Worm (Caenorhabditis elegans) whole organism, L4 larva: ENCODE data around the gene H01G02.4.

ENCODE experiments used
- ama-1 ChIP-seq: fragments of 150-350 bp; optimal IDR thresholded peaks from 2 replicates; lab custom pipeline; 2014; ENCODE audit warnings: inconsistent platforms, mixed read lengths
- ceh-82 ChIP-seq: sonication (generic microtip); optimal IDR thresholded peaks from 2 replicates; lab custom pipeline; 2017; ENCODE audit warnings: missing biosample characterization, missing genetic modification characterization
- daf-19 ChIP-seq: fragments of 200-800 bp; sonication (Bioruptor generic); conservative IDR thresholded peaks from 2 replicates; pipeline ENCODE4 v1.3.6; 2022; ENCODE audit warnings: missing genetic modification characterization, missing compliant biosample characterization
- fkh-10 ChIP-seq: fragments of 150-350 bp; optimal IDR thresholded peaks from 2 replicates; lab custom pipeline; 2014; ENCODE audit warnings: missing biosample characterization, missing genetic modification reagents, missing genetic modification characterization
- lin-13 ChIP-seq: fragments of 150-350 bp; optimal IDR thresholded peaks from 2 replicates; lab custom pipeline; 2014; ENCODE audit warnings: missing biosample characterization, missing genetic modification reagents, missing genetic modification characterization
- lir-3 ChIP-seq: sonication (generic microtip); optimal IDR thresholded peaks from 2 replicates; lab custom pipeline; 2016; ENCODE audit warnings: mild to moderate bottlenecking, missing genetic modification characterization, missing compliant biosample characterization
- lsy-2 ChIP-seq, 2 experiments: fragments of 150-350 bp in 1 of 2; sonication (generic microtip) in 1 of 2; optimal IDR thresholded peaks; 2 replicates each; lab custom pipeline; 2014 to 2017; ENCODE audit warnings: missing biosample characterization in 2 of 2, missing genetic modification characterization in 2 of 2
- madf-5 ChIP-seq, 2 experiments: fragments of 200-800 bp; sonication (Bioruptor generic); IDR thresholded peaks; 2 replicates each; pipeline ENCODE4 v1.3.6; 2022; ENCODE audit warnings: missing compliant biosample characterization in 2 of 2, missing genetic modification characterization in 2 of 2
- skn-1 ChIP-seq: fragments of 150-350 bp; optimal IDR thresholded peaks from 2 replicates; lab custom pipeline; 2014; ENCODE audit warnings: missing biosample characterization, missing genetic modification characterization
- vab-7 ChIP-seq: fragments of 200-800 bp; sonication (Bioruptor generic); IDR thresholded peaks from 2 replicates; pipeline ENCODE4 v1.3.6; 2022; ENCODE audit warnings: missing genetic modification reagents, missing genetic modification characterization, missing compliant biosample characterization
- zag-1 ChIP-seq: fragments of 150-350 bp; optimal IDR thresholded peaks from 2 replicates; lab custom pipeline; 2014; ENCODE audit warnings: missing biosample characterization, missing genetic modification characterization
- zfp-2 ChIP-seq: sonication (generic microtip); optimal IDR thresholded peaks from 2 replicates; lab custom pipeline; 2016; ENCODE audit warnings: mild to moderate bottlenecking, missing genetic modification characterization, missing compliant biosample characterization

DNA sequence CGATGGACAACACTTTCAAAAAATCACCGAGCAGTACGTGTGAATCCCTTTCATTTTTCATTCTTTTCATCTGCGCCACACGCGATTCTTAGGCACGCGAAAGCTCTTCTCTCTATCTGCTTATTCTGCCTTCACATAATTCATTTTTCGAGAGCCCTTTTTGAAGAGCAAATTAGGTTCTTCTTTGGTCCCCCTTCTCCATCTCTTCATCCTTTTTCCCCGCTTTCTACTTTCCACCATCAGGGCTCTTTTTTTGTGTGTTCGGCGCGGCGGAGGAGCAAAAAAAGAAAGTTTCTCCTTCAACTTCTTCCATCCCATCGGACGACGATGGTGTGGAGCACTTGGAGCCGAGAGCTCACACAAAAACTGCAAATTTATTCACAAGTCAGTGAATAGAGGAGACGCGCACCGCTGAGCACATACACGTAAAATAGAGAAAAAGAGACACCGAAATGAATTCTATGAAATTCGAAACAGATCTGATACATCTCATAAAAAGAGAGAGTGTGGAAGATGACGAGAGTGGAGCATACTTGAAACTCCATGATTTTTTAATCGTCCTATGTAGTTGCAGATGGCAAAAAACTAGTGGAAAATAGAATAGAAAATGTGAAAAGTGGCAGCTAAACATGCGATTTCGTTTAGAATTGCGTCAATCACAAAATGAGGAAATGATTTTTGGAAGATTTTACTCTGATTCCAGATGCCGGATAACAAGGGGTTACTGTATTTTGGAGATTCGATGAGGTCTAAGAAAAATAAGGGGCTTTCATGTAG, 17.7 kb downstream of the H01G02.4 start:
- peak in 1 of 2 experiments; percentile 4 for TF ChIP-seq lsy-2 (tag; optimal IDR thresholded peaks at IDR 0.05; lab: Kevin White, UChicago)
- TF ChIP-seq vab-7 (GFP tag; lab: Robert Waterston, UW): no peak
- TF ChIP-seq zfp-2 (tag; lab: Kevin White, UChicago): no peak
- TF ChIP-seq fkh-10: peak; percentile 50
- no peak for TF ChIP-seq daf-19 (GFP tag; lab: Robert Waterston, UW)
- TF ChIP-seq zag-1: no peak
- TF ChIP-seq ceh-82 (tag; lab: Kevin White, UChicago): no peak
- no peak for TF ChIP-seq lin-13
- TF ChIP-seq lir-3: no peak
- no peak for TF ChIP-seq madf-5 (GFP tag; IDR thresholded peaks at IDR 0.05; lab: Robert Waterston, UW)
- no peak for TF ChIP-seq skn-1 (tag; lab: Kevin White, UChicago)
- no peak for TF ChIP-seq ama-1 (lab: Kevin White, UChicago)
